Fruit fly (Drosophila melanogaster) whole organism, embryonic: Measurements from ENCODE around the gene CG7423.

Experiments used
- Adf1 ChIP-seq: fragments of 200-800 bp; sonication (Bioruptor generic); IDR thresholded peaks from 2 replicates; pipeline ENCODE4 v1.3.6; 2022; ENCODE audit warnings: missing biosample characterization, missing genetic modification characterization
- Atf3 ChIP-seq: fragments of 200-800 bp; sonication (Bioruptor generic); optimal IDR thresholded peaks from 3 replicates; lab custom pipeline; 2016; ENCODE audit warnings: missing biosample characterization, missing genetic modification characterization
- CG10209 ChIP-seq: fragments of 200-800 bp; sonication (Bioruptor generic); optimal IDR thresholded peaks from 3 replicates; lab custom pipeline; 2017; ENCODE audit warnings: missing biosample characterization, mild to moderate bottlenecking, missing genetic modification characterization, missing genetic modification reagents
- CG11085 ChIP-seq: fragments of 200-800 bp; sonication (Bioruptor generic); IDR thresholded peaks from 2 replicates; pipeline ENCODE4 v1.3.6; 2022; ENCODE audit warnings: missing biosample characterization, missing genetic modification characterization
- CG11093 ChIP-seq: fragments of 200-800 bp; sonication (Bioruptor generic); IDR thresholded peaks from 3 replicates; pipeline ENCODE4 v1.3.6; 2022; ENCODE audit warnings: missing biosample characterization, missing genetic modification characterization
- CG11504 ChIP-seq: fragments of 200-800 bp; sonication (Bioruptor generic); optimal IDR thresholded peaks from 3 replicates; lab custom pipeline; 2019; ENCODE audit warnings: missing biosample characterization, mild to moderate bottlenecking, missing genetic modification characterization, moderate library complexity
- CG11696 ChIP-seq: fragments of 200-800 bp; sonication (Bioruptor generic); IDR thresholded peaks from 2 replicates; pipeline ENCODE4 v1.3.6; 2022; ENCODE audit warnings: missing biosample characterization, missing genetic modification characterization
- CG12659 ChIP-seq: fragments of 200-800 bp; sonication (Bioruptor generic); optimal IDR thresholded peaks from 3 replicates; lab custom pipeline; 2017; ENCODE audit warnings: mild to moderate bottlenecking, missing biosample characterization, missing genetic modification reagents, missing genetic modification characterization
- CG13775 ChIP-seq: fragments of 200-800 bp; sonication (Bioruptor generic); optimal IDR thresholded peaks from 3 replicates; lab custom pipeline; 2017; ENCODE audit warnings: missing biosample characterization, mild to moderate bottlenecking, missing genetic modification characterization
- CG15514 ChIP-seq: fragments of 200-800 bp; sonication (Bioruptor generic); optimal IDR thresholded peaks from 3 replicates; lab custom pipeline; 2017; ENCODE audit warnings: missing biosample characterization, missing genetic modification characterization, mild to moderate bottlenecking, moderate library complexity, missing genetic modification reagents
- CG1603 ChIP-seq: fragments of 200-800 bp; sonication (Bioruptor generic); optimal IDR thresholded peaks from 2 replicates; lab custom pipeline; 2019; ENCODE audit warnings: missing biosample characterization, mild to moderate bottlenecking, missing genetic modification characterization, moderate library complexity
- CG18262 ChIP-seq: fragments of 200-800 bp; optimal IDR thresholded peaks from 3 replicates; lab custom pipeline; 2019; ENCODE audit warnings: missing biosample characterization, mild to moderate bottlenecking, missing genetic modification characterization, moderate library complexity
- CG1832 ChIP-seq: fragments of 200-800 bp; sonication (Bioruptor generic); optimal IDR thresholded peaks from 2 replicates; lab custom pipeline; 2017; ENCODE audit warnings: missing biosample characterization, mild to moderate bottlenecking, missing genetic modification characterization, inconsistent platforms
- CG18619 ChIP-seq: fragments of 200-800 bp; sonication (Bioruptor generic); optimal IDR thresholded peaks from 3 replicates; lab custom pipeline; 2017; ENCODE audit warnings: missing biosample characterization, mild to moderate bottlenecking, missing genetic modification characterization
- CG2116 ChIP-seq: fragments of 200-800 bp; sonication (Bioruptor generic); optimal IDR thresholded peaks from 3 replicates; lab custom pipeline; 2018; ENCODE audit warnings: missing biosample characterization, mild to moderate bottlenecking, missing genetic modification characterization
- CG2129 ChIP-seq: fragments of 200-800 bp; sonication (Bioruptor generic); IDR thresholded peaks from 2 replicates; pipeline ENCODE4 v1.3.6; 2022; ENCODE audit warnings: missing biosample characterization, missing genetic modification characterization; ENCODE audit not compliant: partially characterized antibody
- CG34422 ChIP-seq: fragments of 200-800 bp; sonication (Bioruptor generic); IDR thresholded peaks from 3 replicates; pipeline ENCODE4 v1.3.6; 2022; ENCODE audit warnings: missing biosample characterization, missing genetic modification characterization
- CG4328 ChIP-seq: fragments of 200-800 bp; sonication (Bioruptor generic); optimal IDR thresholded peaks from 3 replicates; lab custom pipeline; 2017; ENCODE audit warnings: missing biosample characterization, missing genetic modification reagents, missing genetic modification characterization
- CG6854 ChIP-seq: fragments of 200-800 bp; sonication (Bioruptor generic); optimal IDR thresholded peaks from 3 replicates; lab custom pipeline; 2017; ENCODE audit warnings: missing biosample characterization, mild to moderate bottlenecking, missing genetic modification characterization
- CG8281 ChIP-seq: fragments of 200-800 bp; sonication (Bioruptor generic); optimal IDR thresholded peaks from 2 replicates; lab custom pipeline; 2018; ENCODE audit warnings: missing biosample characterization, mild to moderate bottlenecking, missing genetic modification characterization, moderate library complexity
- CG8290 ChIP-seq, 3 experiments: fragments of 200-800 bp; sonication (Bioruptor generic); optimal IDR thresholded peaks; 2 replicates each; lab custom pipeline; 2016 to 2019; ENCODE audit warnings: missing biosample characterization in 3 of 3, missing genetic modification characterization in 3 of 3, mild to moderate bottlenecking in 2 of 3, moderate library complexity in 1 of 3
- CoRest ChIP-seq: fragments of 200-800 bp; sonication (Bioruptor generic); optimal IDR thresholded peaks from 3 replicates; lab custom pipeline; 2018; ENCODE audit warnings: missing biosample characterization, mild to moderate bottlenecking, missing genetic modification characterization, moderate library complexity
- Dfd ChIP-seq, 2 experiments: fragments of >200 bp; optimal IDR thresholded peaks; 2 replicates each; lab custom pipeline; 2017; ENCODE audit warnings: missing biosample characterization in 2 of 2, missing genetic modification characterization in 2 of 2
- Hr3 ChIP-seq: fragments of 200-800 bp; sonication (Bioruptor generic); optimal IDR thresholded peaks from 3 replicates; lab custom pipeline; 2016; ENCODE audit warnings: missing biosample characterization, missing genetic modification characterization
- Hr39 ChIP-seq: fragments of >200 bp; optimal IDR thresholded peaks from 2 replicates; lab custom pipeline; 2017
- Mad ChIP-seq: fragments of 200-800 bp; sonication (Bioruptor generic); optimal IDR thresholded peaks from 2 replicates; lab custom pipeline; 2016; ENCODE audit warnings: missing biosample characterization, missing genetic modification characterization
- Meics ChIP-seq: fragments of 200-800 bp; sonication (Bioruptor generic); optimal IDR thresholded peaks from 2 replicates; lab custom pipeline; 2017; ENCODE audit warnings: missing biosample characterization, mild to moderate bottlenecking, missing genetic modification characterization
- Nf-YA ChIP-seq: fragments of 200-800 bp; sonication (Bioruptor generic); IDR thresholded peaks from 2 replicates; pipeline ENCODE4 v1.3.6; 2022; ENCODE audit warnings: missing biosample characterization, missing genetic modification characterization
- NfI ChIP-seq: fragments of 200-800 bp; sonication (Bioruptor generic); optimal IDR thresholded peaks from 3 replicates; lab custom pipeline; 2018; ENCODE audit warnings: missing biosample characterization, mild to moderate bottlenecking, missing genetic modification characterization, moderate library complexity
- TFAM ChIP-seq: fragments of 200-800 bp; sonication (Bioruptor generic); optimal IDR thresholded peaks from 2 replicates; lab custom pipeline; 2017; ENCODE audit warnings: missing biosample characterization, missing genetic modification characterization, inconsistent platforms
- aop ChIP-seq: fragments of 200-800 bp; sonication (Bioruptor generic); IDR thresholded peaks from 2 replicates; pipeline ENCODE4 v1.3.6; 2022; ENCODE audit warnings: missing biosample characterization, missing genetic modification characterization
- bcd ChIP-seq: fragments of 200-800 bp; sonication (Bioruptor generic); optimal IDR thresholded peaks from 2 replicates; lab custom pipeline; 2017; ENCODE audit warnings: missing biosample characterization, mild to moderate bottlenecking, missing genetic modification characterization
- br ChIP-seq: fragments of >200 bp; optimal IDR thresholded peaks from 2 replicates; lab custom pipeline; 2017
- cato ChIP-seq: fragments of 200-800 bp; sonication (Bioruptor generic); optimal IDR thresholded peaks from 2 replicates; lab custom pipeline; 2016; ENCODE audit warnings: missing biosample characterization, missing genetic modification characterization, borderline replicate concordance
- chif ChIP-seq, 2 experiments: fragments of 200-800 bp; sonication (Bioruptor generic); optimal IDR thresholded peaks; 3 replicates each; lab custom pipeline; 2016; ENCODE audit warnings: missing biosample characterization in 2 of 2, missing genetic modification characterization in 2 of 2
- crol ChIP-seq: fragments of 200-800 bp; sonication (Bioruptor generic); IDR thresholded peaks from 2 replicates; pipeline ENCODE4 v1.3.6; 2022; ENCODE audit warnings: missing biosample characterization, missing genetic modification characterization
- fd96Cb ChIP-seq: fragments of 200-800 bp; sonication (Bioruptor generic); optimal IDR thresholded peaks from 2 replicates; lab custom pipeline; 2018; ENCODE audit warnings: missing biosample characterization, mild to moderate bottlenecking, missing genetic modification characterization, moderate library complexity
- grn ChIP-seq: fragments of 200-800 bp; sonication (Bioruptor generic); optimal IDR thresholded peaks from 3 replicates; lab custom pipeline; 2017; ENCODE audit warnings: missing biosample characterization, missing genetic modification characterization
- gro ChIP-seq: fragments of 200-800 bp; sonication (Bioruptor generic); optimal IDR thresholded peaks from 2 replicates; lab custom pipeline; 2016; ENCODE audit warnings: missing biosample characterization, missing genetic modification characterization
- hb ChIP-seq: fragments of 200-800 bp; sonication (Bioruptor generic); IDR thresholded peaks from 3 replicates; pipeline ENCODE4 v1.3.6; 2022; ENCODE audit warnings: missing biosample characterization, missing genetic modification characterization; ENCODE audit not compliant: partially characterized antibody
- ind ChIP-seq: fragments of 200-800 bp; sonication (Bioruptor generic); optimal IDR thresholded peaks from 3 replicates; lab custom pipeline; 2016; ENCODE audit warnings: missing biosample characterization, missing genetic modification characterization
- odd ChIP-seq: fragments of 200-800 bp; sonication (Bioruptor generic); optimal IDR thresholded peaks from 2 replicates; lab custom pipeline; 2017; ENCODE audit warnings: missing biosample characterization, mild to moderate bottlenecking, missing genetic modification characterization
- onecut ChIP-seq: fragments of 200-800 bp; sonication (Bioruptor generic); IDR thresholded peaks from 2 replicates; pipeline ENCODE4 v1.3.6; 2022; ENCODE audit warnings: missing biosample characterization, missing genetic modification characterization
- ranshi ChIP-seq: fragments of 200-800 bp; sonication (Bioruptor generic); IDR thresholded peaks from 2 replicates; pipeline ENCODE4 v1.3.6; 2022; ENCODE audit warnings: missing biosample characterization, missing genetic modification characterization
- row ChIP-seq: fragments of 200-800 bp; sonication (Bioruptor generic); IDR thresholded peaks from 3 replicates; pipeline ENCODE4 v1.3.6; 2022; ENCODE audit warnings: missing biosample characterization, missing genetic modification characterization
- slou ChIP-seq: fragments of 200-800 bp; sonication (Bioruptor generic); optimal IDR thresholded peaks from 3 replicates; lab custom pipeline; 2016; ENCODE audit warnings: missing biosample characterization, missing genetic modification characterization
- sna ChIP-seq: fragments of 200-800 bp; sonication (Bioruptor generic); IDR thresholded peaks from 2 replicates; pipeline ENCODE4 v1.3.6; 2022; ENCODE audit warnings: missing biosample characterization, missing genetic modification characterization; ENCODE audit not compliant: partially characterized antibody
- sob ChIP-seq: fragments of 200-800 bp; sonication (Bioruptor generic); IDR thresholded peaks from 2 replicates; pipeline ENCODE4 v1.3.6; 2022; ENCODE audit warnings: missing biosample characterization, missing genetic modification characterization
- tap ChIP-seq: fragments of 200-800 bp; optimal IDR thresholded peaks from 3 replicates; lab custom pipeline; 2019; ENCODE audit warnings: missing biosample characterization, mild to moderate bottlenecking, missing genetic modification characterization, moderate library complexity
- wek ChIP-seq: fragments of 200-800 bp; sonication (Bioruptor generic); optimal IDR thresholded peaks from 3 replicates; lab custom pipeline; 2018; ENCODE audit warnings: missing biosample characterization, mild to moderate bottlenecking, missing genetic modification characterization, moderate library complexity

The CG7423 gene

DNA sequence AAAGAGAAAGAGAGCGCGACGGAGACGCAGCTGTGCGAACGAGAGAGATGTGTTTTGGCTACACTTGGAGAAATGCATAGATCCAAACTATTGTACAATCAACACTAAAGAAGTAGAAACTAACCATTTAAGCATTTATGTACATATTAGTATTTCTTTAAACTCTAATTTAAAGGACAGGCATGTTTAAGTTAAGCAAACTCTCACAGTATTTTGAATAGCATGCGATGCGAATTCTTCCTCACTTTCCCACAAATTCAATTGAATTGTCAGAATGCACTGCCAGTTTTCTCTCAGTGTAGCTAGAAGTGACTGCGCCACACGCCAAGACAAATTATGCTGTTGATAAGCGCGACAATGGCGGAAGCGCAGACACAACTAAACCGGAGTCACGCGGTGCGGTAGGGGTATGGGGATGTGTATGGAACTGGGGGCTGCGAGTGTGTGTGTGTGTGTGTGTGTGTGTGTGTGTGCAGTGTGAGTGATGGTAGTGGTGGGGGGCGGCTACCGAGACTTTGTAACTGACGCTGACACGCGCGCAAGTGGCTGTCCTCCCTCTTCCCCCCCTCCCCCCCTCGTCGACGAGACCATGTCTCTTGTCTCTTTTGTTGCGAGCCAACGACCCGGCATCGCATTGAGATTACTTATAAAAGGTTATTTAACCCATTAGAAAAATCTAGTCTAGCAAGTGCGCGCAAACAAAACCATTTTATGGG lies 23.9 kb upstream of the CG7423 start (continued):
- TF ChIP-seq CG2129 (GFP tag; lab: Robert Waterston, UW): no peak
- peak; percentile 29 for TF ChIP-seq NfI
- no peak for TF ChIP-seq aop
- no peak for TF ChIP-seq Hr39 (lab: Kevin White, UChicago)
- TF ChIP-seq CG8290 (GFP tag; optimal IDR thresholded peaks at IDR 0.05; lab: Kevin White, UChicago): no peak
- peak in 1 of 2 experiments; percentile 24 for TF ChIP-seq CG8290 (tag; optimal IDR thresholded peaks at IDR 0.05; lab: Kevin White, UChicago)
- peak; percentile 70 for TF ChIP-seq crol (GFP tag; lab: Robert Waterston, UW)
- no peak for TF ChIP-seq CG2116 (GFP tag; lab: Kevin White, UChicago)
- TF ChIP-seq bcd (GFP tag; lab: Kevin White, UChicago): peak; percentile 56
- peak in 1 of 2 experiments; percentile 21 for TF ChIP-seq chif (GFP tag; optimal IDR thresholded peaks at IDR 0.05; lab: Kevin White, UChicago)
- no peak for TF ChIP-seq Dfd (GFP tag; optimal IDR thresholded peaks at IDR 0.05; lab: Kevin White, UChicago)
- TF ChIP-seq hb: no peak
- TF ChIP-seq TFAM (GFP tag; lab: Kevin White, UChicago): no peak
- TF ChIP-seq CG8281 (tag; lab: Kevin White, UChicago): peak; percentile 4
- peak; percentile 29 for TF ChIP-seq CG12659 (GFP tag; lab: Kevin White, UChicago)
- no peak for TF ChIP-seq CG11696
- TF ChIP-seq CG6854 (GFP tag; lab: Kevin White, UChicago): peak; percentile 22
- peak; percentile 54 for TF ChIP-seq row
- no peak for TF ChIP-seq CG34422 (GFP tag; lab: Robert Waterston, UW)
- peak; percentile 29 for TF ChIP-seq fd96Cb
- peak; percentile 49 for TF ChIP-seq CG11504 (tag; lab: Kevin White, UChicago)
- peak; percentile 55 for TF ChIP-seq Meics
- no peak for TF ChIP-seq odd (GFP tag; lab: Kevin White, UChicago)
- no peak for TF ChIP-seq wek (GFP tag; lab: Kevin White, UChicago)
- TF ChIP-seq Mad (GFP tag; lab: Kevin White, UChicago): no peak
- peak; percentile 13 for TF ChIP-seq ind (GFP tag; lab: Kevin White, UChicago)
- TF ChIP-seq CG1603 (tag; lab: Kevin White, UChicago): peak; percentile 61
- no peak for TF ChIP-seq CG4328 (GFP tag; lab: Kevin White, UChicago)
- peak; percentile 23 for TF ChIP-seq tap (tag; lab: Kevin White, UChicago)
- peak; percentile 35 for TF ChIP-seq CG18262 (tag; lab: Kevin White, UChicago)
- peak; percentile 9 for TF ChIP-seq CG15514 (GFP tag; lab: Kevin White, UChicago)
- TF ChIP-seq CG13775 (GFP tag; lab: Kevin White, UChicago): no peak
- peak; percentile 31 for TF ChIP-seq Hr3
- TF ChIP-seq Nf-YA: no peak
- no peak for TF ChIP-seq grn (GFP tag; lab: Kevin White, UChicago)
- no peak for TF ChIP-seq br (lab: Kevin White, UChicago)
- no peak for TF ChIP-seq Atf3 (GFP tag; lab: Kevin White, UChicago)
- no peak for TF ChIP-seq gro (GFP tag; lab: Kevin White, UChicago)
- no peak for TF ChIP-seq ranshi (GFP tag; lab: Robert Waterston, UW)
- TF ChIP-seq CoRest (tag; lab: Kevin White, UChicago): peak; percentile 51
- TF ChIP-seq slou (GFP tag; lab: Kevin White, UChicago): peak; percentile 28
- no peak for TF ChIP-seq CG1832 (GFP tag; lab: Kevin White, UChicago)
- TF ChIP-seq CG10209 (GFP tag; lab: Kevin White, UChicago): peak; percentile 32
- TF ChIP-seq sob: peak; percentile 11; the same call in 1 of the 2 replicates
- TF ChIP-seq cato: no peak
- no peak for TF ChIP-seq CG18619 (GFP tag; lab: Kevin White, UChicago)
- TF ChIP-seq Adf1 (GFP tag; lab: Robert Waterston, UW): no peak
- TF ChIP-seq onecut (GFP tag; lab: Robert Waterston, UW): no peak
- no peak for TF ChIP-seq CG11085 (GFP tag; lab: Robert Waterston, UW)
- no peak for TF ChIP-seq CG11093 (GFP tag; lab: Robert Waterston, UW)
- TF ChIP-seq sna: no peak
